Fruit fly (Drosophila melanogaster) whole organism, adult: Measurements from ENCODE around the gene CG13694.

Experiments
- CG11617 ChIP-seq: fragments of 200-800 bp; sonication (Bioruptor generic); optimal IDR thresholded peaks from 2 replicates; lab custom pipeline; 2017; ENCODE audit warnings: mild to moderate bottlenecking, missing biosample characterization, missing genetic modification reagents, missing genetic modification characterization
- CG12768 ChIP-seq: fragments of 200-800 bp; sonication (Bioruptor generic); optimal IDR thresholded peaks from 2 replicates; lab custom pipeline; 2017; ENCODE audit warnings: missing biosample characterization, missing genetic modification characterization, mild to moderate bottlenecking, moderate library complexity, missing genetic modification reagents
- Clk ChIP-seq: fragments of 200-800 bp; sonication (Bioruptor generic); optimal IDR thresholded peaks from 2 replicates; lab custom pipeline; 2017; ENCODE audit warnings: missing biosample characterization, missing genetic modification characterization
- Crg-1 ChIP-seq: fragments of 200-800 bp; sonication (Bioruptor generic); optimal IDR thresholded peaks from 2 replicates; lab custom pipeline; 2016; ENCODE audit warnings: missing biosample characterization, missing genetic modification characterization
- kay ChIP-seq: fragments of 200-800 bp; sonication (Bioruptor generic); peaks from one replicate; lab custom pipeline; 2016; ENCODE audit warnings: missing biosample characterization, missing genetic modification characterization, borderline replicate concordance
- tj ChIP-seq: fragments of 200-800 bp; sonication (Bioruptor generic); optimal IDR thresholded peaks from 3 replicates; lab custom pipeline; 2017; ENCODE audit warnings: missing biosample characterization, mild to moderate bottlenecking, missing genetic modification characterization, moderate library complexity
- toe ChIP-seq: fragments of 200-800 bp; sonication (Bioruptor generic); optimal IDR thresholded peaks from 2 replicates; lab custom pipeline; 2016; ENCODE audit warnings: missing biosample characterization, missing genetic modification characterization

dm6 chr2L:130691-131090 lies 14.4 kb upstream of the CG13694 start, which contains the start of gene CG3164:
- TF ChIP-seq kay (GFP tag; lab: Kevin White, UChicago) (no peak), Crg-1 (GFP tag; lab: Kevin White, UChicago) (no peak), tj (GFP tag; lab: Kevin White, UChicago) (no peak), Clk (no peak), CG11617 (GFP tag; lab: Kevin White, UChicago) (no peak), toe (no peak), CG12768 (GFP tag; lab: Kevin White, UChicago) (no peak)
